Fruit fly (Drosophila melanogaster) whole organism, embryonic: Measurements from ENCODE around the gene Lasp.
A peak's percentile ranks its signal among the peaks of the same experiment; 100 is the strongest.

Source experiments
- Adf1 ChIP-seq: fragments of 200-800 bp; sonication (Bioruptor generic); IDR thresholded peaks from 2 replicates; pipeline ENCODE4 v1.3.6; 2022; ENCODE audit warnings: missing biosample characterization, missing genetic modification characterization
- Atf3 ChIP-seq: fragments of 200-800 bp; sonication (Bioruptor generic); optimal IDR thresholded peaks from 3 replicates; lab custom pipeline; 2016; ENCODE audit warnings: missing biosample characterization, missing genetic modification characterization
- BEAF-32 ChIP-seq: fragments of 200-800 bp; sonication (Bioruptor generic); optimal IDR thresholded peaks from 3 replicates; lab custom pipeline; 2017; ENCODE audit warnings: missing biosample characterization, missing genetic modification characterization, mild to moderate bottlenecking, moderate library complexity, missing genetic modification reagents
- Bdp1 ChIP-seq: fragments of 200-800 bp; sonication (Bioruptor generic); optimal IDR thresholded peaks from 3 replicates; lab custom pipeline; 2016; ENCODE audit warnings: missing biosample characterization, missing genetic modification characterization
- CG11723 ChIP-seq: fragments of 200-800 bp; sonication (Bioruptor generic); optimal IDR thresholded peaks from 2 replicates; lab custom pipeline; 2017; ENCODE audit warnings: missing biosample characterization, mild to moderate bottlenecking, missing genetic modification characterization
- CG15514 ChIP-seq: fragments of 200-800 bp; sonication (Bioruptor generic); optimal IDR thresholded peaks from 3 replicates; lab custom pipeline; 2017; ENCODE audit warnings: missing biosample characterization, missing genetic modification characterization, mild to moderate bottlenecking, moderate library complexity, missing genetic modification reagents
- CG15696 ChIP-seq: fragments of 200-800 bp; sonication (Bioruptor generic); optimal IDR thresholded peaks from 2 replicates; lab custom pipeline; 2019; ENCODE audit warnings: missing biosample characterization, mild to moderate bottlenecking, missing genetic modification characterization, moderate library complexity
- CG1647 ChIP-seq: fragments of 200-800 bp; sonication (Bioruptor generic); optimal IDR thresholded peaks from 3 replicates; lab custom pipeline; 2016; ENCODE audit warnings: missing biosample characterization, missing genetic modification characterization
- CG17912 ChIP-seq: fragments of 200-800 bp; sonication (Bioruptor generic); optimal IDR thresholded peaks from 2 replicates; lab custom pipeline; 2018; ENCODE audit warnings: missing biosample characterization, mild to moderate bottlenecking, missing genetic modification characterization
- CG18599 ChIP-seq: fragments of 200-800 bp; sonication (Bioruptor generic); optimal IDR thresholded peaks from 3 replicates; lab custom pipeline; 2017; ENCODE audit warnings: missing biosample characterization, missing genetic modification characterization, mild to moderate bottlenecking, moderate library complexity, missing genetic modification reagents
- CG2129 ChIP-seq: fragments of 200-800 bp; sonication (Bioruptor generic); IDR thresholded peaks from 2 replicates; pipeline ENCODE4 v1.3.6; 2022; ENCODE audit warnings: missing biosample characterization, missing genetic modification characterization; ENCODE audit not compliant: partially characterized antibody
- CG2199 ChIP-seq: fragments of 200-800 bp; sonication (Bioruptor generic); IDR thresholded peaks from 3 replicates; pipeline ENCODE4 v1.3.6; 2022; ENCODE audit warnings: missing biosample characterization, missing genetic modification characterization
- CG30020 ChIP-seq: fragments of 200-800 bp; optimal IDR thresholded peaks from 2 replicates; lab custom pipeline; 2019; ENCODE audit warnings: missing biosample characterization, mild to moderate bottlenecking, missing genetic modification characterization, moderate library complexity
- CG31388 ChIP-seq: fragments of 200-800 bp; sonication (Bioruptor generic); optimal IDR thresholded peaks from 2 replicates; lab custom pipeline; 2016; ENCODE audit warnings: missing biosample characterization, missing genetic modification characterization
- CG32532 ChIP-seq: fragments of 200-800 bp; sonication (Bioruptor generic); IDR thresholded peaks from 2 replicates; pipeline ENCODE4 v1.3.6; 2022; ENCODE audit warnings: missing biosample characterization, missing genetic modification characterization
- CG3995 ChIP-seq: fragments of 200-800 bp; sonication (Bioruptor generic); optimal IDR thresholded peaks from 3 replicates; lab custom pipeline; 2016; ENCODE audit warnings: missing biosample characterization, missing genetic modification characterization
- CG42726 ChIP-seq: fragments of 200-800 bp; sonication (Bioruptor generic); IDR thresholded peaks from 2 replicates; pipeline ENCODE4 v1.3.6; 2022; ENCODE audit warnings: missing biosample characterization, missing genetic modification characterization; ENCODE audit not compliant: partially characterized antibody
- CG5180 ChIP-seq: fragments of 200-800 bp; sonication (Bioruptor generic); optimal IDR thresholded peaks from 3 replicates; lab custom pipeline; 2017; ENCODE audit warnings: missing biosample characterization, missing genetic modification characterization, mild to moderate bottlenecking, moderate library complexity, missing genetic modification reagents
- CG6791 ChIP-seq: fragments of 200-800 bp; sonication (Bioruptor generic); IDR thresholded peaks from 3 replicates; pipeline ENCODE4 v1.3.6; 2022; ENCODE audit warnings: missing biosample characterization, missing genetic modification characterization; ENCODE audit not compliant: partially characterized antibody
- CG7556 ChIP-seq: fragments of 200-800 bp; sonication (Bioruptor generic); optimal IDR thresholded peaks from 2 replicates; lab custom pipeline; 2017; ENCODE audit warnings: missing biosample characterization, mild to moderate bottlenecking, missing genetic modification characterization
- CG8281 ChIP-seq: fragments of 200-800 bp; sonication (Bioruptor generic); optimal IDR thresholded peaks from 2 replicates; lab custom pipeline; 2018; ENCODE audit warnings: missing biosample characterization, mild to moderate bottlenecking, missing genetic modification characterization, moderate library complexity
- CG9609 ChIP-seq: fragments of 200-800 bp; sonication (Bioruptor generic); optimal IDR thresholded peaks from 3 replicates; lab custom pipeline; 2016; ENCODE audit warnings: missing biosample characterization, missing genetic modification characterization
- CG9727 ChIP-seq: fragments of 200-800 bp; sonication (Bioruptor generic); optimal IDR thresholded peaks from 3 replicates; lab custom pipeline; 2017; ENCODE audit warnings: missing biosample characterization, mild to moderate bottlenecking, missing genetic modification characterization
- Dfd ChIP-seq, 2 experiments: fragments of >200 bp; optimal IDR thresholded peaks; 2 replicates each; lab custom pipeline; 2017; ENCODE audit warnings: missing biosample characterization in 2 of 2, missing genetic modification characterization in 2 of 2
- Fer2 ChIP-seq: fragments of 200-800 bp; sonication (Bioruptor generic); optimal IDR thresholded peaks from 2 replicates; lab custom pipeline; 2018; ENCODE audit warnings: missing biosample characterization, mild to moderate bottlenecking, missing genetic modification characterization, moderate library complexity
- Hmr ChIP-seq: fragments of 200-800 bp; sonication (Bioruptor generic); optimal IDR thresholded peaks from 3 replicates; lab custom pipeline; 2017; ENCODE audit warnings: mild to moderate bottlenecking, missing biosample characterization, missing genetic modification reagents, missing genetic modification characterization
- Hr39 ChIP-seq: fragments of >200 bp; optimal IDR thresholded peaks from 2 replicates; lab custom pipeline; 2017
- Oaz ChIP-seq: fragments of 200-800 bp; sonication (Bioruptor generic); IDR thresholded peaks from 2 replicates; pipeline ENCODE4 v1.3.6; 2022; ENCODE audit warnings: missing biosample characterization, missing genetic modification characterization
- Optix ChIP-seq: fragments of 200-800 bp; sonication (Bioruptor generic); IDR thresholded peaks from 3 replicates; pipeline ENCODE4 v1.3.6; 2022; ENCODE audit warnings: missing biosample characterization, missing genetic modification characterization
- Tbp ChIP-seq: fragments of >200 bp; optimal IDR thresholded peaks from 2 replicates; lab custom pipeline; 2018; ENCODE audit warnings: missing biosample characterization, missing genetic modification characterization
- Usf ChIP-seq: fragments of 200-800 bp; sonication (Bioruptor generic); optimal IDR thresholded peaks from 2 replicates; lab custom pipeline; 2017; ENCODE audit warnings: missing genotype, missing biosample characterization, missing genetic modification characterization
- Xbp1 ChIP-seq: fragments of 200-800 bp; sonication (Bioruptor generic); optimal IDR thresholded peaks from 3 replicates; lab custom pipeline; 2016; ENCODE audit warnings: missing biosample characterization, mild to moderate bottlenecking, missing genetic modification characterization
- YL-1 ChIP-seq: fragments of 200-800 bp; sonication (Bioruptor generic); optimal IDR thresholded peaks from 3 replicates; lab custom pipeline; 2017; ENCODE audit warnings: missing biosample characterization, mild to moderate bottlenecking, missing genetic modification characterization
- amos ChIP-seq: fragments of 200-800 bp; sonication (Bioruptor generic); IDR thresholded peaks from 2 replicates; pipeline ENCODE4 v1.3.6; 2022; ENCODE audit warnings: missing biosample characterization, missing genetic modification characterization; ENCODE audit not compliant: partially characterized antibody
- bcd ChIP-seq: fragments of 200-800 bp; sonication (Bioruptor generic); optimal IDR thresholded peaks from 2 replicates; lab custom pipeline; 2017; ENCODE audit warnings: missing biosample characterization, mild to moderate bottlenecking, missing genetic modification characterization
- fd3F ChIP-seq: fragments of 200-800 bp; sonication (Bioruptor generic); optimal IDR thresholded peaks from 2 replicates; lab custom pipeline; 2018; ENCODE audit warnings: missing biosample characterization, mild to moderate bottlenecking, missing genetic modification characterization, moderate library complexity
- ftz-f1 ChIP-seq: fragments of 200-800 bp; sonication (Bioruptor generic); optimal IDR thresholded peaks from 2 replicates; lab custom pipeline; 2016; ENCODE audit warnings: missing biosample characterization, missing genetic modification characterization
- gce ChIP-seq: fragments of 200-800 bp; sonication (Bioruptor generic); IDR thresholded peaks from 3 replicates; pipeline ENCODE4 v1.3.6; 2022; ENCODE audit warnings: missing biosample characterization, missing genetic modification characterization
- her ChIP-seq: fragments of 200-800 bp; sonication (Bioruptor generic); optimal IDR thresholded peaks from 2 replicates; lab custom pipeline; 2016; ENCODE audit warnings: missing biosample characterization, missing genetic modification characterization
- jigr1 ChIP-seq: fragments of 200-800 bp; sonication (Bioruptor generic); IDR thresholded peaks from 3 replicates; pipeline ENCODE4 v1.3.6; 2022; ENCODE audit warnings: missing biosample characterization, missing genetic modification characterization
- kah ChIP-seq: fragments of 200-800 bp; sonication (Bioruptor generic); optimal IDR thresholded peaks from 2 replicates; lab custom pipeline; 2018; ENCODE audit warnings: missing biosample characterization, mild to moderate bottlenecking, missing genetic modification characterization
- lbe ChIP-seq: fragments of 200-800 bp; sonication (Bioruptor generic); optimal IDR thresholded peaks from 2 replicates; lab custom pipeline; 2016; ENCODE audit warnings: missing biosample characterization, mild to moderate bottlenecking, missing genetic modification characterization
- mirr ChIP-seq: fragments of 200-800 bp; sonication (Bioruptor generic); optimal IDR thresholded peaks from 3 replicates; lab custom pipeline; 2018; ENCODE audit warnings: missing biosample characterization, mild to moderate bottlenecking, missing genetic modification characterization
- mld ChIP-seq: fragments of 200-800 bp; sonication (Bioruptor generic); IDR thresholded peaks from 3 replicates; pipeline ENCODE4 v1.3.6; 2022; ENCODE audit warnings: missing biosample characterization, missing genetic modification characterization; ENCODE audit not compliant: partially characterized antibody
- org-1 ChIP-seq: fragments of 200-800 bp; sonication (Bioruptor generic); optimal IDR thresholded peaks from 2 replicates; lab custom pipeline; 2017; ENCODE audit warnings: missing biosample characterization, missing genetic modification characterization
- pfk ChIP-seq: fragments of 200-800 bp; sonication (Bioruptor generic); optimal IDR thresholded peaks from 2 replicates; lab custom pipeline; 2018; ENCODE audit warnings: missing biosample characterization, mild to moderate bottlenecking, missing genetic modification characterization, moderate library complexity
- ro ChIP-seq: fragments of 200-800 bp; sonication (Bioruptor generic); IDR thresholded peaks from 2 replicates; pipeline ENCODE4 v1.3.6; 2022; ENCODE audit warnings: missing biosample characterization, missing genetic modification characterization
- scrt ChIP-seq: fragments of 200-800 bp; sonication (Bioruptor generic); optimal IDR thresholded peaks from 2 replicates; lab custom pipeline; 2018; ENCODE audit warnings: missing biosample characterization, mild to moderate bottlenecking, missing genetic modification characterization, moderate library complexity
- tgo ChIP-seq: fragments of 200-800 bp; sonication (Bioruptor generic); IDR thresholded peaks from 3 replicates; pipeline ENCODE4 v1.3.6; 2022; ENCODE audit warnings: missing biosample characterization, missing genetic modification characterization
- trem ChIP-seq: fragments of 200-800 bp; optimal IDR thresholded peaks from 3 replicates; lab custom pipeline; 2019; ENCODE audit warnings: missing biosample characterization, mild to moderate bottlenecking, missing genetic modification characterization, moderate library complexity
- zen ChIP-seq: fragments of 200-800 bp; sonication (Bioruptor generic); optimal IDR thresholded peaks from 3 replicates; lab custom pipeline; 2018; ENCODE audit warnings: missing biosample characterization, mild to moderate bottlenecking, missing genetic modification characterization, moderate library complexity

Lasp gene

dm6 chr3L:16642088-16642507, 69.4 kb downstream of the Lasp start (continued):
- TF ChIP-seq BEAF-32 (no peak), bcd (GFP tag; lab: Kevin White, UChicago) (peak; percentile 65), CG6791 (no peak), CG30020 (tag; lab: Kevin White, UChicago) (peak; percentile 23), Oaz (GFP tag; lab: Robert Waterston, UW) (no peak), pfk (GFP tag; lab: Kevin White, UChicago) (no peak), trem (tag; lab: Kevin White, UChicago) (peak; percentile 27), Adf1 (GFP tag; lab: Robert Waterston, UW) (no peak), Bdp1 (no peak), ftz-f1 (GFP tag; lab: Kevin White, UChicago) (no peak), org-1 (GFP tag; lab: Kevin White, UChicago) (peak; percentile 30), fd3F (GFP tag; lab: Kevin White, UChicago) (no peak), ro (GFP tag; lab: Robert Waterston, UW) (no peak), CG7556 (peak; percentile 76), CG31388 (GFP tag; lab: Kevin White, UChicago) (no peak), mld (GFP tag; lab: Robert Waterston, UW) (no peak), CG32532 (GFP tag; lab: Robert Waterston, UW) (no peak), CG42726 (no peak), kah (peak; percentile 9), Hmr (GFP tag; lab: Kevin White, UChicago) (no peak), CG5180 (GFP tag; lab: Kevin White, UChicago) (peak; percentile 57), Hr39 (no peak), Fer2 (no peak), tgo (GFP tag; lab: Robert Waterston, UW) (peak; percentile 31; the same call in 1 of the 3 replicates), lbe (GFP tag; lab: Kevin White, UChicago) (no peak), Optix (no peak), CG8281 (no peak), Usf (GFP tag; lab: Kevin White, UChicago) (peak; percentile 23), CG11723 (GFP tag; lab: Kevin White, UChicago) (peak; percentile 36), CG15696 (tag; lab: Kevin White, UChicago) (no peak), gce (GFP tag; lab: Robert Waterston, UW) (0 out of 3 replicates have a peak, but pooled peaks have one; percentile 19), CG9609 (GFP tag; lab: Kevin White, UChicago) (no peak), CG2129 (GFP tag; lab: Robert Waterston, UW) (no peak), Xbp1 (GFP tag; lab: Kevin White, UChicago) (peak; percentile 63), CG9727 (GFP tag; lab: Kevin White, UChicago) (peak; percentile 50), CG1647 (GFP tag; lab: Kevin White, UChicago) (no peak), CG15514 (GFP tag; lab: Kevin White, UChicago) (no peak), CG2199 (GFP tag; lab: Robert Waterston, UW) (no peak), CG18599 (GFP tag; lab: Kevin White, UChicago) (peak; percentile 25), CG3995 (no peak), YL-1 (GFP tag; lab: Kevin White, UChicago) (no peak), her (no peak), Tbp (GFP tag; lab: Kevin White, UChicago) (no peak), scrt (GFP tag; lab: Kevin White, UChicago) (no peak), Dfd (GFP tag; optimal IDR thresholded peaks at IDR 0.05; lab: Kevin White, UChicago) (no peak), Atf3 (GFP tag; lab: Kevin White, UChicago) (no peak), amos (GFP tag; lab: Robert Waterston, UW) (no peak), jigr1 (no peak), CG17912 (GFP tag; lab: Kevin White, UChicago) (no peak), zen (tag; lab: Kevin White, UChicago) (no peak), mirr (no peak)
